Worm (Caenorhabditis elegans): ENCODE data around the gene dlc-2.

dlc-2 gene

DNA sequence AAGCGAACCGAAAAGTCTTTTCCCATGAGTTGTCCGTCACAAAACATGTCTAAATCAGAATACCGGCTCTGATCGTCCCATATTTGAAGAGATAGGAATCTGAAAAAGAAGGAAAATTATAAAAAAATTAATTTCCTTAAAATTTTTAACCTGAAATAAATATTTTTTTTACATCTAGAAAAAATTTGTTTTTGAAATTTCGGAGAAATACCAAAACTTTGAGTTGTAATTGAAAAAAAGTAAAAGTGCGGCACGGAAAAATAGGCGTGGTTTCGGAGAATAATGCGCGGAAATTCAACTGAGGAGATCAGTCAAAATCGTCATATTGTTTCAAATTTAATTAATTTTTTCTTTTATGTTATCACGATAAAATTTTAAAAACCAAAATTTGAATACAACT lies 21.8 kb downstream of the dlc-2 start, which contains the start of gene F11A10.6:
F11A10.6 (minus strand) TSS at position 101 of the 400 bp plus-strand sequence.
- TF ChIP-seq mml-1 (tag; optimal IDR thresholded peaks at IDR 0.05) (no peak), tbx-2 (tag; optimal IDR thresholded peaks at IDR 0.05) (no peak), jun-1 (tag; optimal IDR thresholded peaks at IDR 0.05) (no peak), nhr-23 (tag; optimal IDR thresholded peaks at IDR 0.05) (no peak), pqm-1 (tag; optimal IDR thresholded peaks at IDR 0.05) (no peak), fos-1 (tag; optimal IDR thresholded peaks at IDR 0.05) (no peak), unc-62 (GFP tag; optimal IDR thresholded peaks at IDR 0.05) (no peak), ama-1 (optimal IDR thresholded peaks at IDR 0.05) (no peak), egl-5 (tag; optimal IDR thresholded peaks at IDR 0.05) (no peak), skn-1 (tag; optimal IDR thresholded peaks at IDR 0.05) (no peak), sea-2 (GFP tag; optimal IDR thresholded peaks at IDR 0.05) (no peak), zag-1 (tag; optimal IDR thresholded peaks at IDR 0.05) (no peak), snpc-4 (tag; optimal IDR thresholded peaks at IDR 0.05) (no peak)

DNA sequence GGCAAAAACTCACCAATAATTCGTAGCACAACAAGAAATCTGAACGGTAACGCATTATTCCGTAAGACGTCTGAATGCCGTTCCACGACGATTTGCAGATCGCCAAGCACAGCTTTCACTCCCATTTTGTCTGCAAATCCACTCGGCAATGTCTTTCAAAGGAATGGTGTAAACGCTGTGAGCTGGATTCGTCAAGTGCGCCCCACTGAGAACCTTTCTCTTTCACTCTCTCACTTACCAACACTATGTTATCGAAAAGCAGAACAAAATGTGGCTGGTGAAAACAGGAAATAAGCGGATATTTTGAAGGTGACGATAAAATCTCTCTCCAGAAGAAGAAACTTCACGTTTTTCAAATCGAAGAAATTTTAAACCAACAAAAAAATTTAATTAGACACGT lies 22.5 kb downstream of the dlc-2 start:
- peak; percentile 24 for TF ChIP-seq snpc-4 (tag; optimal IDR thresholded peaks at IDR 0.05)
- peak; percentile 81 for TF ChIP-seq lin-15B (tag; optimal IDR thresholded peaks at IDR 0.05)
- TF ChIP-seq hmg-11 (tag; optimal IDR thresholded peaks at IDR 0.05): no peak
- TF ChIP-seq tbx-2 (tag; optimal IDR thresholded peaks at IDR 0.05): no peak
- no peak for TF ChIP-seq nhr-12 (tag; optimal IDR thresholded peaks at IDR 0.05)
- no peak for TF ChIP-seq unc-39 (tag; optimal IDR thresholded peaks at IDR 0.05)
- TF ChIP-seq ZK546.5 (tag; optimal IDR thresholded peaks at IDR 0.05): no peak
- TF ChIP-seq zag-1 (tag; optimal IDR thresholded peaks at IDR 0.05): no peak
- TF ChIP-seq pha-4 (tag; optimal IDR thresholded peaks at IDR 0.05): peak; percentile 69
- TF ChIP-seq jun-1 (tag; optimal IDR thresholded peaks at IDR 0.05): no peak
- TF ChIP-seq elt-2 (tag; optimal IDR thresholded peaks at IDR 0.05): no peak
- TF ChIP-seq ama-1 (optimal IDR thresholded peaks at IDR 0.05): no peak
- TF ChIP-seq nhr-11 (tag; optimal IDR thresholded peaks at IDR 0.05): no peak
- no peak for TF ChIP-seq fos-1 (tag; optimal IDR thresholded peaks at IDR 0.05)
- TF ChIP-seq R02D3.7 (tag; optimal IDR thresholded peaks at IDR 0.05): no peak
- no peak for TF ChIP-seq mdl-1 (tag; optimal IDR thresholded peaks at IDR 0.05)
- TF ChIP-seq fkh-2 (tag; optimal IDR thresholded peaks at IDR 0.05): no peak
- no peak for TF ChIP-seq elt-3 (tag; optimal IDR thresholded peaks at IDR 0.05)
- TF ChIP-seq ceh-82 (tag; optimal IDR thresholded peaks at IDR 0.05): no peak
- TF ChIP-seq nhr-43 (tag; optimal IDR thresholded peaks at IDR 0.05; ENCODE audit: poor library complexity, severe bottlenecking): no peak
- TF ChIP-seq egl-5 (tag; optimal IDR thresholded peaks at IDR 0.05): peak; percentile 26
- TF ChIP-seq nfya-1 (tag; optimal IDR thresholded peaks at IDR 0.05; ENCODE audit: insufficient read depth): peak; percentile 61
- no peak for TF ChIP-seq ztf-4 (tag; optimal IDR thresholded peaks at IDR 0.05)
- no peak for TF ChIP-seq fkh-10 (GFP tag; optimal IDR thresholded peaks at IDR 0.05)
- no peak for TF ChIP-seq egl-27 (tag; optimal IDR thresholded peaks at IDR 0.05)
- no peak for TF ChIP-seq nhr-28 (tag; optimal IDR thresholded peaks at IDR 0.05)
- no peak for TF ChIP-seq mml-1 (tag; optimal IDR thresholded peaks at IDR 0.05)
- peak; percentile 31 for TF ChIP-seq skn-1 (tag; optimal IDR thresholded peaks at IDR 0.05)
- TF ChIP-seq nhr-23 (tag; optimal IDR thresholded peaks at IDR 0.05): no peak
- no peak for TF ChIP-seq ceh-9 (tag; optimal IDR thresholded peaks at IDR 0.05)
- no peak for TF ChIP-seq ceh-16 (tag; optimal IDR thresholded peaks at IDR 0.05)
- TF ChIP-seq nhr-76 (tag; optimal IDR thresholded peaks at IDR 0.05): no peak
- no peak for TF ChIP-seq lsy-12 (tag; optimal IDR thresholded peaks at IDR 0.05)
- no peak for TF ChIP-seq ztf-11 (tag; optimal IDR thresholded peaks at IDR 0.05)
- no peak for TF ChIP-seq nhr-77 (tag; optimal IDR thresholded peaks at IDR 0.05)
- no peak for TF ChIP-seq elt-1 (tag; optimal IDR thresholded peaks at IDR 0.05)
- TF ChIP-seq daf-12 (tag; optimal IDR thresholded peaks at IDR 0.05): no peak
- TF ChIP-seq nhr-67 (tag; optimal IDR thresholded peaks at IDR 0.05): no peak
- no peak for TF ChIP-seq ceh-28 (tag; optimal IDR thresholded peaks at IDR 0.05)
- peak; percentile 35 for TF ChIP-seq lin-39 (tag; optimal IDR thresholded peaks at IDR 0.05)
- no peak for TF ChIP-seq eor-1 (tag; optimal IDR thresholded peaks at IDR 0.05)
- no peak for TF ChIP-seq nhr-237 (tag; optimal IDR thresholded peaks at IDR 0.05)
- TF ChIP-seq pqm-1 (tag; optimal IDR thresholded peaks at IDR 0.05): no peak
- TF ChIP-seq aly-2 (tag; optimal IDR thresholded peaks at IDR 0.05): no peak
- no peak for TF ChIP-seq sea-2 (GFP tag; optimal IDR thresholded peaks at IDR 0.05)
- TF ChIP-seq nhr-25 (tag; optimal IDR thresholded peaks at IDR 0.05): peak; percentile 65
- TF ChIP-seq unc-62 (GFP tag; optimal IDR thresholded peaks at IDR 0.05): no peak

Measured in whole organism, L3 larva.